Fruit fly (Drosophila melanogaster): ENCODE results near the gene RabX6.

- TF ChIP-seq insv (optimal IDR thresholded peaks at IDR 0.05) (no peak), Myc (optimal IDR thresholded peaks at IDR 0.05) (no peak), psq (optimal IDR thresholded peaks at IDR 0.05) (no peak), h (optimal IDR thresholded peaks at IDR 0.05) (no peak)
Observed at dm6 chr3L:733174-733829, 43.0 kb downstream of the RabX6 start.
